Worm (Caenorhabditis elegans) whole organism, late embryonic: ENCODE measurements around the gene T04A8.7.
A peak's percentile ranks its signal among the peaks of the same experiment; 100 is the strongest.

Experiments
- K02D7.2 ChIP-seq: sonication (generic microtip); optimal IDR thresholded peaks from 2 replicates; lab custom pipeline; 2017; ENCODE audit warnings: mild to moderate bottlenecking, missing genetic modification characterization, missing compliant biosample characterization
- K09A11.1 ChIP-seq: sonication (generic microtip); optimal IDR thresholded peaks from 2 replicates; lab custom pipeline; 2017; ENCODE audit warnings: antibody characterized with exemption, mild to moderate bottlenecking, missing genetic modification characterization, missing compliant biosample characterization; ENCODE audit not compliant: insufficient read depth
- T23F11.4 ChIP-seq: fragments of 200-800 bp; sonication (Bioruptor generic); optimal IDR thresholded peaks from 2 replicates; lab custom pipeline; 2018; ENCODE audit warnings: mild to moderate bottlenecking, missing genetic modification characterization, missing compliant biosample characterization
- Y22D7AL.16 ChIP-seq: sonication (generic microtip); optimal IDR thresholded peaks from 2 replicates; lab custom pipeline; 2016; ENCODE audit warnings: missing genetic modification characterization, missing compliant biosample characterization
- ahr-1 ChIP-seq: sonication (generic microtip); optimal IDR thresholded peaks from 2 replicates; lab custom pipeline; 2016; ENCODE audit warnings: missing genetic modification characterization, missing compliant biosample characterization
- ama-1 ChIP-seq: fragments of 150-350 bp; optimal IDR thresholded peaks from 2 replicates; lab custom pipeline; 2014
- ceh-2 ChIP-seq: sonication (generic microtip); optimal IDR thresholded peaks from 2 replicates; lab custom pipeline; 2016; ENCODE audit warnings: missing genotype, missing genetic modification characterization, missing compliant biosample characterization
- ceh-31 ChIP-seq: sonication (generic microtip); optimal IDR thresholded peaks from 2 replicates; lab custom pipeline; 2016; ENCODE audit warnings: missing genetic modification characterization, missing compliant biosample characterization
- ceh-34 ChIP-seq: sonication (generic microtip); optimal IDR thresholded peaks from 2 replicates; lab custom pipeline; 2016; ENCODE audit warnings: mild to moderate bottlenecking, missing genetic modification characterization, missing compliant biosample characterization
- ceh-48 ChIP-seq: sonication (generic microtip); optimal IDR thresholded peaks from 2 replicates; lab custom pipeline; 2016; ENCODE audit warnings: missing genetic modification characterization, inconsistent platforms, missing compliant biosample characterization
- ceh-9 ChIP-seq: sonication (generic microtip); optimal IDR thresholded peaks from 2 replicates; lab custom pipeline; 2016; ENCODE audit warnings: mild to moderate bottlenecking, missing genetic modification characterization, inconsistent platforms, missing compliant biosample characterization
- dve-1 ChIP-seq: sonication (generic microtip); optimal IDR thresholded peaks from 2 replicates; lab custom pipeline; 2017; ENCODE audit warnings: antibody characterized with exemption, mild to moderate bottlenecking, missing genetic modification characterization, missing compliant biosample characterization
- ets-4 ChIP-seq: sonication (generic microtip); optimal IDR thresholded peaks from 2 replicates; lab custom pipeline; 2016; ENCODE audit warnings: missing genetic modification characterization, missing compliant biosample characterization
- eyg-1 ChIP-seq: sonication (generic microtip); optimal IDR thresholded peaks from 2 replicates; lab custom pipeline; 2016; ENCODE audit warnings: missing genotype, missing genetic modification characterization, missing compliant biosample characterization
- fkh-6 ChIP-seq: sonication (generic microtip); optimal IDR thresholded peaks from 2 replicates; lab custom pipeline; 2016; ENCODE audit warnings: missing genetic modification characterization, missing compliant biosample characterization
- hlh-13 ChIP-seq: fragments of 200-800 bp; sonication (Bioruptor generic); optimal IDR thresholded peaks from 2 replicates; lab custom pipeline; 2018; ENCODE audit warnings: mild to moderate bottlenecking, missing genetic modification characterization, missing compliant biosample characterization
- hlh-6 ChIP-seq: sonication (generic microtip); optimal IDR thresholded peaks from 2 replicates; lab custom pipeline; 2016; ENCODE audit warnings: missing genotype, missing genetic modification characterization, missing compliant biosample characterization
- lim-6 ChIP-seq: sonication (generic microtip); optimal IDR thresholded peaks from 2 replicates; lab custom pipeline; 2016; ENCODE audit warnings: missing genetic modification characterization, missing compliant biosample characterization
- madf-2 ChIP-seq: sonication (generic microtip); optimal IDR thresholded peaks from 2 replicates; lab custom pipeline; 2017; ENCODE audit warnings: missing genetic modification characterization, missing compliant biosample characterization
- mec-3 ChIP-seq: sonication (generic microtip); optimal IDR thresholded peaks from 2 replicates; lab custom pipeline; 2016; ENCODE audit warnings: borderline replicate concordance, missing genetic modification characterization, missing compliant biosample characterization
- nfya-1 ChIP-seq: sonication (generic microtip); optimal IDR thresholded peaks from 2 replicates; lab custom pipeline; 2017; ENCODE audit warnings: missing genetic modification characterization, mild to moderate bottlenecking, missing compliant biosample characterization, antibody characterized with exemption, moderate library complexity
- nhr-232 ChIP-seq: sonication (generic microtip); optimal IDR thresholded peaks from 2 replicates; lab custom pipeline; 2016; ENCODE audit warnings: missing genetic modification characterization, missing compliant biosample characterization
- npax-4 ChIP-seq: sonication (generic microtip); optimal IDR thresholded peaks from 2 replicates; lab custom pipeline; 2016; ENCODE audit warnings: missing genetic modification characterization, missing compliant biosample characterization
- pag-3 ChIP-seq: sonication (generic microtip); optimal IDR thresholded peaks from 2 replicates; lab custom pipeline; 2016; ENCODE audit warnings: missing compliant biosample characterization, missing genetic modification characterization, borderline replicate concordance
- pha-4 ChIP-seq: fragments of 150-350 bp; optimal IDR thresholded peaks from 2 replicates; lab custom pipeline; 2018; ENCODE audit warnings: missing biosample characterization, missing genetic modification reagents, missing genetic modification characterization
- pqm-1 ChIP-seq: sonication (generic microtip); optimal IDR thresholded peaks from 2 replicates; lab custom pipeline; 2016; ENCODE audit warnings: missing genetic modification characterization, missing compliant biosample characterization
- pros-1 ChIP-seq: fragments of 150-350 bp; optimal IDR thresholded peaks from 2 replicates; lab custom pipeline; 2014; ENCODE audit warnings: missing biosample characterization, missing genetic modification reagents, missing genetic modification characterization
- sox-4 ChIP-seq: sonication (generic microtip); optimal IDR thresholded peaks from 2 replicates; lab custom pipeline; 2017; ENCODE audit warnings: mild to moderate bottlenecking, missing genetic modification characterization, inconsistent platforms, missing compliant biosample characterization
- tbx-2 ChIP-seq: sonication (generic microtip); optimal IDR thresholded peaks from 2 replicates; lab custom pipeline; 2016; ENCODE audit warnings: missing genetic modification characterization, missing compliant biosample characterization
- tbx-7 ChIP-seq: sonication (generic microtip); optimal IDR thresholded peaks from 2 replicates; lab custom pipeline; 2016; ENCODE audit warnings: missing genotype, missing genetic modification characterization, missing compliant biosample characterization
- unc-42 ChIP-seq: sonication (generic microtip); optimal IDR thresholded peaks from 2 replicates; lab custom pipeline; 2016; ENCODE audit warnings: missing genotype, missing genetic modification characterization, missing compliant biosample characterization
- unc-55 ChIP-seq: sonication (generic microtip); optimal IDR thresholded peaks from 2 replicates; lab custom pipeline; 2017; ENCODE audit warnings: missing biosample characterization, missing genetic modification reagents, missing genetic modification characterization
- ztf-16 ChIP-seq: sonication (generic microtip); optimal IDR thresholded peaks from 2 replicates; lab custom pipeline; 2017; ENCODE audit warnings: missing genetic modification characterization, missing compliant biosample characterization

Gene T04A8.7

DNA sequence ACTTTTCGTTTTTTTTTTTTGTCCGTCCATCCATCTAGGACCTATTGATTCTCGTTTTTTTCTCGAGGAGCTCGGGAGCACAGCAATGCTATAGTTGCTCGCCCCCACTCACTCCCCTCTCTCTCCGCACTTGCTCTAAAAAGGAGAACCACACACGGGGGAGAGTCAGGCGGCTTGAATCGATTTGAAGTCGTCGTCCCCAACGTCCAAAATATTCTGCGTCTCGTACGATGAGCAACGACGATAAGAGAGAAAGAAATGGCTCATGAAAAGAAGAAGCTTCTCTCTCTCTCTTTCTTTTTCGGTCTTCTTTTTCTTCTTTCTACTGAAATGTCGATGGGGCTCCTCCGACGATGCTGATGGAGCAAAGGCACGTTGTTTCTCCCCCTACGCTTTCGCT lies 38.7 kb upstream of the T04A8.7 start:
- no peak for TF ChIP-seq npax-4 (tag; lab: Kevin White, UChicago)
- TF ChIP-seq lim-6 (tag; lab: Kevin White, UChicago): peak; percentile 9
- TF ChIP-seq ceh-48 (tag; lab: Kevin White, UChicago): peak; percentile 79
- TF ChIP-seq nfya-1 (tag; lab: Kevin White, UChicago): peak; percentile 20
- TF ChIP-seq hlh-13: no peak
- peak; percentile 79 for TF ChIP-seq ceh-31 (tag; lab: Kevin White, UChicago)
- no peak for TF ChIP-seq dve-1 (tag; lab: Kevin White, UChicago)
- TF ChIP-seq unc-42 (tag; lab: Kevin White, UChicago): peak; percentile 66

- TF ChIP-seq ceh-48 (tag; lab: Kevin White, UChicago) (no peak), unc-42 (tag; lab: Kevin White, UChicago) (peak; percentile 56), lim-6 (tag; lab: Kevin White, UChicago) (no peak)
These were observed 37.8 kb upstream of the T04A8.7 start for ce11 chrIII:4657386-4657785.

DNA sequence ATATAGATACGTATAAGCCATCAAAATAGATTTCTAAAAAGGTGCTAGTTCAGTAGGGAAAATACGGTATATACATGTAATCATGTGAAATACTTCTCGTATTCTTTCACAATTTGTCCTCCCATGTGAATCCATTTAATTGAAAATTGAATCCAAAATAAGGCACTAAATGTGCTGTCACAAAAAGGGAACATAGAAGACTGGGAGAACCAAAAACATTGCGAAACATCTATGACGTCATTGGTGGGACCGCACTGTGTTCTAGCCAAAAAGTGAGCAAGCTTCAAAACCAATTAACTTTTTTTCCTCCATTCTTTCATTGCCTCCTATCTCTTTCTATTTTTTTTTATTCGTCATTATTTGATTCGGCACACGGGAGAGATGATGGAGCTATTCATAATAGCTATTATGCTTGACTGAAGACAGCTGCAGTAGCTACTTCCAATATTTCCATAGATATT lies 36.7 kb upstream of the T04A8.7 start, which contains the start of gene cdka-1:
Gene cdka-1 (plus strand): TSS at position 411 of the 461 bp plus-strand sequence.
- TF ChIP-seq Y22D7AL.16 (tag; lab: Kevin White, UChicago): no peak
- TF ChIP-seq lim-6 (tag; lab: Kevin White, UChicago): no peak
- TF ChIP-seq tbx-2 (tag; lab: Kevin White, UChicago): no peak
- TF ChIP-seq nhr-232 (tag; lab: Kevin White, UChicago): no peak
- TF ChIP-seq eyg-1 (tag; lab: Kevin White, UChicago): no peak
- TF ChIP-seq ztf-16 (tag; lab: Kevin White, UChicago): no peak
- TF ChIP-seq nfya-1 (tag; lab: Kevin White, UChicago): no peak
- no peak for TF ChIP-seq pros-1 (tag; lab: Kevin White, UChicago)
- no peak for TF ChIP-seq tbx-7 (tag; lab: Kevin White, UChicago)
- TF ChIP-seq ceh-34: no peak
- no peak for TF ChIP-seq ama-1 (lab: Kevin White, UChicago)
- TF ChIP-seq sox-4 (tag; lab: Kevin White, UChicago): no peak
- TF ChIP-seq hlh-13: no peak
- no peak for TF ChIP-seq K02D7.2 (tag; lab: Kevin White, UChicago)
- TF ChIP-seq ets-4: no peak
- no peak for TF ChIP-seq dve-1 (tag; lab: Kevin White, UChicago)

DNA sequence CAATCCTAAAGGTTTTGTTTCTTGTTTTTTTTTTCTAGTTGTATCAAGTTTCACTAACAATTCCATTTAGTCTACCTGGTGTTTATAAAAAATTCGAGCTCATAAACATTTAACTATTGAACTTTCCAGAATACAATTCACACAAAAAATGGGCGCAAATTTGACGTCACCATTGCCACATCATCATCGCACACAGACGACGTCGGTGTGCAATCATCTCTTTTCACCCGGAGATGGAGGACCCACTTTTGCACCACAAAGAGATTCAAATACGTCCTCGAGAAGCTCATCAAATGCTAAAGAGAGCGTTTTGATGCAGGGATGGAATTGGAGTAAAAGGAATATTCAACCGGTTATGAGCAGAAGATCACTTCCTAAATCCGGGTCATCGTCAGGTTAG lies 35.7 kb upstream of the T04A8.7 start:
- TF ChIP-seq K02D7.2 (tag; lab: Kevin White, UChicago): no peak
- TF ChIP-seq fkh-6 (tag; lab: Kevin White, UChicago): no peak
- TF ChIP-seq npax-4 (tag; lab: Kevin White, UChicago): no peak
- no peak for TF ChIP-seq mec-3
- TF ChIP-seq pha-4 (tag; lab: Kevin White, UChicago): no peak
- TF ChIP-seq ahr-1: no peak

- TF ChIP-seq ceh-34 (no peak), pag-3 (no peak), hlh-6 (tag; lab: Kevin White, UChicago) (no peak), K02D7.2 (tag; lab: Kevin White, UChicago) (no peak), K09A11.1 (tag; lab: Kevin White, UChicago) (no peak), Y22D7AL.16 (tag; lab: Kevin White, UChicago) (no peak), pqm-1 (tag; lab: Kevin White, UChicago) (no peak), ceh-2 (no peak), madf-2 (no peak), nhr-232 (tag; lab: Kevin White, UChicago) (no peak), unc-55 (GFP tag; lab: Kevin White, UChicago) (no peak), ceh-9 (tag; lab: Kevin White, UChicago) (no peak), T23F11.4 (GFP tag; lab: Kevin White, UChicago) (no peak), unc-42 (tag; lab: Kevin White, UChicago) (no peak), npax-4 (tag; lab: Kevin White, UChicago) (no peak), eyg-1 (tag; lab: Kevin White, UChicago) (no peak)
These were observed 29.9 kb upstream of the T04A8.7 start, which contains the start of gene T23F11.4 for ce11 chrIII:4665272-4665671. T23F11.4 (minus strand) TSS chrIII:4665372.
